Worm (Caenorhabditis elegans) whole organism, mixed stage, embryonic: ENCODE results near the gene fbxa-56.

Source experiments
- M03D4.4 ChIP-seq: sonication (generic microtip); optimal IDR thresholded peaks from 2 replicates; lab custom pipeline; 2017; ENCODE audit warnings: mild to moderate bottlenecking, missing genetic modification characterization, missing compliant biosample characterization
- blmp-1 ChIP-seq: fragments of 150-350 bp; optimal IDR thresholded peaks from 2 replicates; lab custom pipeline; 2014; ENCODE audit warnings: missing biosample characterization, missing genetic modification characterization
- ceh-39 ChIP-seq: fragments of 150-350 bp; optimal IDR thresholded peaks from 2 replicates; lab custom pipeline; 2014; ENCODE audit warnings: missing biosample characterization, missing genetic modification characterization
- ceh-43 ChIP-seq: fragments of 200-800 bp; sonication (Bioruptor generic); optimal IDR thresholded peaks from 2 replicates; lab custom pipeline; 2018; ENCODE audit warnings: mild to moderate bottlenecking, missing genetic modification characterization, moderate library complexity, missing compliant biosample characterization
- ceh-83 ChIP-seq: fragments of 200-800 bp; sonication (Bioruptor generic); optimal IDR thresholded peaks from 2 replicates; lab custom pipeline; 2018; ENCODE audit warnings: mild to moderate bottlenecking, missing genetic modification characterization, missing compliant biosample characterization
- ces-1 ChIP-seq: fragments of 150-350 bp; optimal IDR thresholded peaks from 2 replicates; lab custom pipeline; 2014; ENCODE audit warnings: missing biosample characterization, missing genetic modification reagents, missing genetic modification characterization
- elt-1 ChIP-seq: sonication (generic microtip); optimal IDR thresholded peaks from 2 replicates; lab custom pipeline; 2017; ENCODE audit warnings: missing genetic modification characterization, mild to moderate bottlenecking, missing compliant biosample characterization, antibody characterized with exemption, moderate library complexity, borderline replicate concordance; ENCODE audit not compliant: insufficient read depth
- flh-1 ChIP-seq: fragments of 200-800 bp; sonication (Bioruptor generic); optimal IDR thresholded peaks from 2 replicates; lab custom pipeline; 2018; ENCODE audit warnings: mild to moderate bottlenecking, missing genetic modification characterization, moderate library complexity, missing compliant biosample characterization
- ham-2 ChIP-seq: fragments of 200-800 bp; sonication (Bioruptor generic); optimal IDR thresholded peaks from 2 replicates; lab custom pipeline; 2018; ENCODE audit warnings: mild to moderate bottlenecking, missing genetic modification characterization, missing compliant biosample characterization
- hlh-1 ChIP-seq: fragments of 150-350 bp; optimal IDR thresholded peaks from 2 replicates; lab custom pipeline; 2014; ENCODE audit warnings: missing biosample characterization, missing genetic modification reagents, missing genetic modification characterization
- lin-13 ChIP-seq: fragments of 150-350 bp; optimal IDR thresholded peaks from 2 replicates; lab custom pipeline; 2014; ENCODE audit warnings: missing biosample characterization, missing genetic modification characterization
- lin-32 ChIP-seq: fragments of 200-800 bp; sonication (Bioruptor generic); optimal IDR thresholded peaks from 2 replicates; lab custom pipeline; 2018; ENCODE audit warnings: mild to moderate bottlenecking, missing genetic modification characterization, missing compliant biosample characterization
- lsy-2 ChIP-seq: fragments of 150-350 bp; optimal IDR thresholded peaks from 2 replicates; lab custom pipeline; 2014; ENCODE audit warnings: missing biosample characterization, missing genetic modification characterization
- mab-5 ChIP-seq: fragments of 150-350 bp; optimal IDR thresholded peaks from 2 replicates; lab custom pipeline; 2014; ENCODE audit warnings: missing biosample characterization, missing genetic modification characterization
- mep-1 ChIP-seq: fragments of 150-350 bp; optimal IDR thresholded peaks from 2 replicates; lab custom pipeline; 2017; ENCODE audit warnings: missing biosample characterization, missing genetic modification reagents, missing genetic modification characterization, inconsistent platforms
- mls-2 ChIP-seq: sonication (generic microtip); optimal IDR thresholded peaks from 2 replicates; lab custom pipeline; 2016; ENCODE audit warnings: mild to moderate bottlenecking, missing genetic modification characterization, moderate library complexity, missing compliant biosample characterization
- nhr-12 ChIP-seq: fragments of 150-350 bp; optimal IDR thresholded peaks from 2 replicates; lab custom pipeline; 2014; ENCODE audit warnings: missing biosample characterization, missing genetic modification characterization
- nhr-2 ChIP-seq: fragments of 150-350 bp; optimal IDR thresholded peaks from 2 replicates; lab custom pipeline; 2014; ENCODE audit warnings: missing biosample characterization, missing genetic modification characterization
- nhr-28 ChIP-seq: fragments of 150-350 bp; optimal IDR thresholded peaks from 2 replicates; lab custom pipeline; 2014; ENCODE audit warnings: missing biosample characterization, missing genetic modification characterization
- nhr-76 ChIP-seq: sonication (generic microtip); optimal IDR thresholded peaks from 2 replicates; lab custom pipeline; 2017; ENCODE audit warnings: missing biosample characterization, missing genetic modification characterization
- pha-4 ChIP-seq: fragments of 150-350 bp; optimal IDR thresholded peaks from 2 replicates; lab custom pipeline; 2018; ENCODE audit warnings: missing biosample characterization, missing genetic modification reagents, missing genetic modification characterization
- sem-2 ChIP-seq: fragments of 200-800 bp; sonication (Bioruptor generic); optimal IDR thresholded peaks from 2 replicates; lab custom pipeline; 2018; ENCODE audit warnings: mild to moderate bottlenecking, missing genetic modification characterization, missing compliant biosample characterization
- sptf-1 ChIP-seq: sonication (generic microtip); optimal IDR thresholded peaks from 2 replicates; lab custom pipeline; 2017; ENCODE audit warnings: mild to moderate bottlenecking, missing genetic modification characterization, moderate library complexity, missing compliant biosample characterization
- tbx-8 ChIP-seq: fragments of 200-800 bp; sonication (Bioruptor generic); optimal IDR thresholded peaks from 2 replicates; lab custom pipeline; 2018; ENCODE audit warnings: mild to moderate bottlenecking, missing genetic modification characterization, moderate library complexity, missing compliant biosample characterization
- unc-39 ChIP-seq: fragments of 150-350 bp; optimal IDR thresholded peaks from 2 replicates; lab custom pipeline; 2014; ENCODE audit warnings: missing biosample characterization, missing genetic modification characterization
- zip-8 ChIP-seq: fragments of 150-350 bp; optimal IDR thresholded peaks from 2 replicates; lab custom pipeline; 2014; ENCODE audit warnings: missing biosample characterization, missing genetic modification characterization

Gene fbxa-56

DNA sequence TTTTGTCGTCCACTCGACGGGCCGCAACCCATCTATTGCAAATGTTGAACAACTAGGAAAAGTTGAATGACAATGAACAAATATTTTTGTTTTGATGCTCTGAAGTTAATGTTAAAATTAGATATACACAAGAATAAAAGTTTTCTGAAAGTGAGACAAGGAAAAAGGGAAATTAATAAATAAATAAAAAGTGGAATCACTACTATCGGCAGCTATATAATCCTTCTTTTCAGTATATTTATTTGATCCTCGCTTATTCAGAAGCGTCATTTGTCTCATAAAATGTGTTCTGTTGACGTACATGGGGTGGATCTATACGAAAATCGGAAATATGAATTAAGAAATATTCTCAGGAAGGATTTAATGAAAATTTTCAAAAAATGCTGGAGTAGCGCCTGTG, 11.6 kb downstream of the fbxa-56 start, which contains the start of gene pef-1:
pef-1 (minus strand) TSS at position 101 of the 400 bp plus-strand sequence.
- no peak for TF ChIP-seq lin-32 (GFP tag; lab: Kevin White, UChicago)
- TF ChIP-seq blmp-1 (tag; lab: Kevin White, UChicago), result no peak
- TF ChIP-seq ces-1, result no peak
- TF ChIP-seq nhr-28, result no peak
- no peak for TF ChIP-seq mep-1 (tag; lab: Kevin White, UChicago)
- TF ChIP-seq lin-13, result no peak
- no peak for TF ChIP-seq sptf-1 (tag; lab: Kevin White, UChicago)
- no peak for TF ChIP-seq ceh-43
- no peak for TF ChIP-seq ceh-39 (tag; lab: Kevin White, UChicago)

ce11 chrIII:919322-919721, 18.5 kb downstream of the fbxa-56 start, which contains the start of gene F23H11.7:
Gene F23H11.7 (minus strand): TSS chrIII:919422.
- TF ChIP-seq nhr-12 (tag; lab: Kevin White, UChicago) (no peak), flh-1 (no peak), nhr-76 (tag; lab: Kevin White, UChicago) (no peak), ces-1 (no peak), nhr-2 (tag; lab: Kevin White, UChicago) (no peak), lsy-2 (tag; lab: Kevin White, UChicago) (no peak), M03D4.4 (no peak), unc-39 (tag; lab: Kevin White, UChicago) (no peak)
- TF ChIP-seq, all 35 proteins: peak for 0

ce11 chrIII:916897-917296, 21.0 kb downstream of the fbxa-56 start, which contains the start of gene idpp-13:
Gene idpp-13 (minus strand): TSS chrIII:916997.
- TF ChIP-seq lin-32 (GFP tag; lab: Kevin White, UChicago) (no peak), M03D4.4 (no peak), mls-2 (no peak), ceh-43 (no peak), ham-2 (GFP tag; lab: Kevin White, UChicago) (no peak), nhr-2 (tag; lab: Kevin White, UChicago) (no peak), nhr-12 (tag; lab: Kevin White, UChicago) (no peak), sem-2 (GFP tag; lab: Kevin White, UChicago) (no peak), mep-1 (tag; lab: Kevin White, UChicago) (no peak), tbx-8 (GFP tag; lab: Kevin White, UChicago) (no peak)

ce11 chrIII:910540-911311, 27.1 kb downstream of the fbxa-56 start, which contains the start of the genes F23H11.5 and bra-2:
Gene F23H11.5 (minus strand): TSS chrIII:910590.
Gene bra-2 (plus strand): TSS chrIII:911261.
- TF ChIP-seq zip-8 (tag; lab: Kevin White, UChicago) (peak; percentile 92), pha-4 (tag; lab: Kevin White, UChicago) (peak; percentile 22), elt-1 (tag; lab: Kevin White, UChicago) (peak; percentile 26), unc-39 (tag; lab: Kevin White, UChicago) (no peak), M03D4.4 (no peak), ces-1 (peak; percentile 28), ceh-39 (tag; lab: Kevin White, UChicago) (peak; percentile 6), lsy-2 (tag; lab: Kevin White, UChicago) (peak; percentile 80), ham-2 (GFP tag; lab: Kevin White, UChicago) (no peak)

DNA sequence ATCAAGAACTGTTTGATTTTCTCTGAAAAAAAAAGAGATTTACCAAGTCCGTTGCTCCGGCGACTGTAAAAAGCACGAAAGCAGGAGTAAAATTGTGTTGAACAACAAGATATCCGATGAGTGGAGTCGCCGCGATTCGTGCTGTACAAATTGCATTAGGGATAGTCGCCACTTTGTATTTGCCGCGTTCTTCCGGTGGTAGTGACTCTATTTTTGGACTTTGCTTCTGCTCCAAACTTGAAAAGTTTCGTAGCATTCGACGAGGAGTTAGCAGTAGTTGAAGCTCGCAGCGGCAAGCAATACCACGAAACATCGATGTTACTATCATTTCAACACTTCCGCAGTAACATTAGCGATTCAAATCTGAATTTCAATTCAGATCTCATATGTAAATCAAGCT, 28.3 kb downstream of the fbxa-56 start, which contains the start of gene crls-1:
crls-1 (minus strand) TSS at position 363 of the 400 bp plus-strand sequence.
- TF ChIP-seq mep-1 (tag; lab: Kevin White, UChicago) (no peak), unc-39 (tag; lab: Kevin White, UChicago) (no peak), ham-2 (GFP tag; lab: Kevin White, UChicago) (no peak), sem-2 (GFP tag; lab: Kevin White, UChicago) (no peak), lin-13 (no peak), tbx-8 (GFP tag; lab: Kevin White, UChicago) (no peak), ceh-39 (tag; lab: Kevin White, UChicago) (no peak), ceh-43 (no peak), hlh-1 (tag; lab: Kevin White, UChicago) (no peak), nhr-28 (no peak), mab-5 (tag; lab: Kevin White, UChicago) (no peak), nhr-2 (tag; lab: Kevin White, UChicago) (no peak), lin-32 (GFP tag; lab: Kevin White, UChicago) (no peak), sptf-1 (tag; lab: Kevin White, UChicago) (no peak), mls-2 (no peak), ces-1 (no peak), ceh-83 (no peak)
- TF ChIP-seq, all 35 proteins: peak for 0
